Fruit fly (Drosophila melanogaster) whole organism, wandering third instar larva: ENCODE results near the gene heca.

Experiments
- Abd-B ChIP-seq: fragments of >200 bp; optimal IDR thresholded peaks from 2 replicates; lab custom pipeline; 2017; ENCODE audit warnings: missing biosample characterization, missing genetic modification characterization
- CG32264 ChIP-seq: fragments of 200-800 bp; sonication (Bioruptor generic); optimal IDR thresholded peaks from 2 replicates; lab custom pipeline; 2016; ENCODE audit warnings: missing biosample characterization, missing genetic modification characterization
- CG9705 ChIP-seq: fragments of 200-800 bp; sonication (Bioruptor generic); optimal IDR thresholded peaks from 2 replicates; lab custom pipeline; 2018; ENCODE audit warnings: missing biosample characterization, mild to moderate bottlenecking, missing genetic modification characterization
- CrebA ChIP-seq: fragments of 200-800 bp; sonication (Bioruptor generic); optimal IDR thresholded peaks from 2 replicates; lab custom pipeline; 2016; ENCODE audit warnings: missing biosample characterization, mild to moderate bottlenecking, missing genetic modification characterization, borderline replicate concordance
- Dfd ChIP-seq: fragments of >200 bp; optimal IDR thresholded peaks from 2 replicates; lab custom pipeline; 2017; ENCODE audit warnings: missing biosample characterization, missing genetic modification characterization
- Dif ChIP-seq: fragments of 200-275, 200-300 bp; sonication (Bioruptor generic); optimal IDR thresholded peaks from 2 replicates; lab custom pipeline; 2018; ENCODE audit warnings: missing biosample characterization, missing genetic modification characterization; ENCODE audit not compliant: partially characterized antibody
- GATAd ChIP-seq: sonication (Bioruptor generic); optimal IDR thresholded peaks from 2 replicates; lab custom pipeline; 2016; ENCODE audit warnings: missing biosample characterization, missing genetic modification characterization
- HLH106 ChIP-seq: fragments of 200-800 bp; optimal IDR thresholded peaks from 3 replicates; lab custom pipeline; 2019; ENCODE audit warnings: missing biosample characterization, mild to moderate bottlenecking, missing genetic modification characterization, moderate library complexity
- Hnf4 ChIP-seq: fragments of 200-800 bp; sonication (Bioruptor generic); optimal IDR thresholded peaks from 2 replicates; lab custom pipeline; 2016; ENCODE audit warnings: missing biosample characterization, mild to moderate bottlenecking, missing genetic modification characterization
- Hr78 ChIP-seq: fragments of >200 bp; optimal IDR thresholded peaks from 2 replicates; lab custom pipeline; 2017; ENCODE audit warnings: missing biosample characterization, missing genetic modification characterization
- Hr83 ChIP-seq: fragments of 200-300 bp; sonication (Bioruptor generic); optimal IDR thresholded peaks from 2 replicates; lab custom pipeline; 2016; ENCODE audit warnings: missing biosample characterization, mild to moderate bottlenecking, missing genetic modification characterization, moderate library complexity; ENCODE audit not compliant: poor library complexity, severe bottlenecking
- Jra ChIP-seq: sonication (Bioruptor generic); optimal IDR thresholded peaks from 2 replicates; lab custom pipeline; 2016; ENCODE audit warnings: missing biosample characterization, missing genetic modification characterization
- Mio ChIP-seq: sonication (Bioruptor generic); optimal IDR thresholded peaks from 2 replicates; lab custom pipeline; 2016; ENCODE audit warnings: missing biosample characterization, missing genetic modification characterization
- Myc ChIP-seq: fragments of >200 bp; optimal IDR thresholded peaks from 2 replicates; lab custom pipeline; 2017
- N ChIP-seq: fragments of >200 bp; optimal IDR thresholded peaks from 2 replicates; lab custom pipeline; 2018; ENCODE audit warnings: missing biosample characterization, missing external identifiers, missing genetic modification characterization
- OdsH ChIP-seq: fragments of 200-800 bp; sonication (Bioruptor generic); optimal IDR thresholded peaks from 2 replicates; lab custom pipeline; 2016; ENCODE audit warnings: missing biosample characterization, mild to moderate bottlenecking, missing genetic modification characterization
- Rel ChIP-seq, 2 experiments: fragments of 200-800 bp; sonication (Bioruptor generic) in 1 of 2; optimal IDR thresholded peaks; 2 replicates in 1 of 2; 3 replicates in 1 of 2; lab custom pipeline; 2016 to 2019; ENCODE audit warnings: mild to moderate bottlenecking in 2 of 2, missing biosample characterization in 2 of 2, missing genetic modification characterization in 2 of 2, moderate library complexity in 1 of 2
- Sp1 ChIP-seq: fragments of 200-800 bp; sonication (Bioruptor generic); optimal IDR thresholded peaks from 3 replicates; lab custom pipeline; 2019; ENCODE audit warnings: missing biosample characterization, mild to moderate bottlenecking, missing genetic modification characterization, moderate library complexity
- Vsx2 ChIP-seq: fragments of 200-300, 225-300 bp; sonication (Bioruptor generic); optimal IDR thresholded peaks from 2 replicates; lab custom pipeline; 2018; ENCODE audit warnings: missing biosample characterization, missing genetic modification characterization; ENCODE audit not compliant: partially characterized antibody
- br ChIP-seq: fragments of 200-800 bp; sonication (Bioruptor generic); optimal IDR thresholded peaks from 2 replicates; lab custom pipeline; 2016; ENCODE audit warnings: missing biosample characterization, missing genetic modification characterization
- brk ChIP-seq: fragments of 200-800 bp; sonication (Bioruptor generic); optimal IDR thresholded peaks from 2 replicates; lab custom pipeline; 2016; ENCODE audit warnings: missing biosample characterization, mild to moderate bottlenecking, missing genetic modification characterization
- dl ChIP-seq, 2 experiments: fragments of 175-275, 200-275 bp in 1 of 2; fragments of 200-275 bp in 1 of 2; sonication (Bioruptor generic); optimal IDR thresholded peaks; lab custom pipeline; 2018; ENCODE audit warnings: mild to moderate bottlenecking in 2 of 2, missing biosample characterization in 2 of 2, missing genetic modification characterization in 2 of 2, moderate library complexity in 2 of 2; ENCODE audit not compliant: partially characterized antibody in 2 of 2, insufficient read depth in 1 of 2
- dmrt93B ChIP-seq: fragments of 200-800 bp; sonication (Bioruptor generic); optimal IDR thresholded peaks from 2 replicates; lab custom pipeline; 2018; ENCODE audit warnings: missing biosample characterization, mild to moderate bottlenecking, missing genetic modification characterization
- dsf ChIP-seq: sonication (Bioruptor generic); optimal IDR thresholded peaks from 2 replicates; lab custom pipeline; 2016; ENCODE audit warnings: missing biosample characterization, missing genetic modification characterization, borderline replicate concordance
- ey ChIP-seq: fragments of 200-800 bp; sonication (Bioruptor generic); optimal IDR thresholded peaks from 2 replicates; lab custom pipeline; 2016; ENCODE audit warnings: missing biosample characterization, missing genetic modification characterization
- foxo ChIP-seq, 2 experiments: fragments of 200-800 bp; sonication (Bioruptor generic); optimal IDR thresholded peaks; 2 replicates in 1 of 2; 3 replicates in 1 of 2; lab custom pipeline; 2016 to 2017; ENCODE audit warnings: missing biosample characterization in 2 of 2, missing genetic modification characterization in 2 of 2
- fru ChIP-seq: fragments of 200-800 bp; sonication (Bioruptor generic); optimal IDR thresholded peaks from 3 replicates; lab custom pipeline; 2016; ENCODE audit warnings: missing biosample characterization, mild to moderate bottlenecking, missing genetic modification characterization
- h ChIP-seq: fragments of 200-800 bp; sonication (Bioruptor generic); optimal IDR thresholded peaks from 3 replicates; lab custom pipeline; 2016; ENCODE audit warnings: missing biosample characterization, mild to moderate bottlenecking, missing genetic modification characterization
- jim ChIP-seq: fragments of 175-275, 200-325 bp; sonication (Bioruptor generic); optimal IDR thresholded peaks from 2 replicates; lab custom pipeline; 2016; ENCODE audit warnings: missing biosample characterization, mild to moderate bottlenecking, missing genetic modification characterization
- lola ChIP-seq: fragments of >200 bp; optimal IDR thresholded peaks from 2 replicates; lab custom pipeline; 2017; ENCODE audit warnings: missing biosample characterization, missing genetic modification characterization
- pan ChIP-seq: fragments of >200 bp; optimal IDR thresholded peaks from 2 replicates; lab custom pipeline; 2017
- psq ChIP-seq: fragments of 200-800 bp; sonication (Bioruptor generic); optimal IDR thresholded peaks from 3 replicates; lab custom pipeline; 2017; ENCODE audit warnings: missing biosample characterization, mild to moderate bottlenecking, missing genetic modification characterization, moderate library complexity
- rgr ChIP-seq: fragments of 200-800 bp; sonication (Bioruptor generic); optimal IDR thresholded peaks from 3 replicates; lab custom pipeline; 2016; ENCODE audit warnings: missing biosample characterization, mild to moderate bottlenecking, missing genetic modification characterization
- sage ChIP-seq: fragments of 200-800 bp; sonication (Bioruptor generic); optimal IDR thresholded peaks from 2 replicates; lab custom pipeline; 2016; ENCODE audit warnings: missing biosample characterization, mild to moderate bottlenecking, missing genetic modification characterization
- sv ChIP-seq: fragments of 200-800 bp; sonication (Bioruptor generic); optimal IDR thresholded peaks from 3 replicates; lab custom pipeline; 2016; ENCODE audit warnings: missing biosample characterization, missing genetic modification characterization
- tai ChIP-seq: sonication (Bioruptor generic); optimal IDR thresholded peaks from 2 replicates; lab custom pipeline; 2016; ENCODE audit warnings: missing biosample characterization, missing genetic modification characterization
- usp ChIP-seq: fragments of >200 bp; optimal IDR thresholded peaks from 2 replicates; lab custom pipeline; 2017; ENCODE audit warnings: missing biosample characterization, missing genetic modification characterization
- woc ChIP-seq: sonication (Bioruptor generic); optimal IDR thresholded peaks from 2 replicates; lab custom pipeline; 2016; ENCODE audit warnings: missing biosample characterization, mild to moderate bottlenecking, missing genetic modification characterization

Gene heca

dm6 chr3R:30270318-30271119 lies 7.2 kb upstream of the heca start:
- TF ChIP-seq fru (no peak), br (GFP tag; lab: Kevin White, UChicago) (peak; percentile 35), psq (no peak), woc (GFP tag; lab: Kevin White, UChicago) (peak; percentile 52), N (GFP tag; lab: Kevin White, UChicago) (no peak), ey (GFP tag; lab: Kevin White, UChicago) (peak; percentile 5), lola (GFP tag; lab: Kevin White, UChicago) (no peak), brk (GFP tag; lab: Kevin White, UChicago) (peak; percentile 44), foxo (GFP tag; optimal IDR thresholded peaks at IDR 0.05; lab: Kevin White, UChicago) (peak in 1 of 2 experiments; percentile 31), sage (GFP tag; lab: Kevin White, UChicago) (no peak), dl (GFP tag; optimal IDR thresholded peaks at IDR 0.05; lab: Kevin White, UChicago; ENCODE audit: insufficient read depth in 1 of 2, partially characterized antibody in 2 of 2) (no peak), Sp1 (GFP tag; lab: Kevin White, UChicago) (peak; percentile 59), Dif (GFP tag; lab: Kevin White, UChicago) (peak; percentile 10), rgr (GFP tag; lab: Kevin White, UChicago) (no peak), HLH106 (peak; percentile 29), dmrt93B (GFP tag; lab: Kevin White, UChicago) (no peak)

dm6 chr3R:30271120-30271467 lies 6.6 kb upstream of the heca start:
- TF ChIP-seq Vsx2 (peak; percentile 62), Rel (GFP tag; optimal IDR thresholded peaks at IDR 0.05; lab: Kevin White, UChicago) (no peak), Rel (tag; optimal IDR thresholded peaks at IDR 0.05; lab: Kevin White, UChicago) (peak; percentile 28), tai (GFP tag; lab: Kevin White, UChicago) (peak; percentile 84), fru (peak; percentile 94), CG32264 (GFP tag; lab: Kevin White, UChicago) (no peak), psq (peak; percentile 97), Dif (GFP tag; lab: Kevin White, UChicago) (peak; percentile 60), pan (no peak), Hnf4 (GFP tag; lab: Kevin White, UChicago) (no peak), dl (GFP tag; optimal IDR thresholded peaks at IDR 0.05; lab: Kevin White, UChicago; ENCODE audit: insufficient read depth in 1 of 2, partially characterized antibody in 2 of 2) (peak; percentile 34 to 50), brk (GFP tag; lab: Kevin White, UChicago) (no peak)
- TF ChIP-seq, all 38 proteins: peak for 7

DNA sequence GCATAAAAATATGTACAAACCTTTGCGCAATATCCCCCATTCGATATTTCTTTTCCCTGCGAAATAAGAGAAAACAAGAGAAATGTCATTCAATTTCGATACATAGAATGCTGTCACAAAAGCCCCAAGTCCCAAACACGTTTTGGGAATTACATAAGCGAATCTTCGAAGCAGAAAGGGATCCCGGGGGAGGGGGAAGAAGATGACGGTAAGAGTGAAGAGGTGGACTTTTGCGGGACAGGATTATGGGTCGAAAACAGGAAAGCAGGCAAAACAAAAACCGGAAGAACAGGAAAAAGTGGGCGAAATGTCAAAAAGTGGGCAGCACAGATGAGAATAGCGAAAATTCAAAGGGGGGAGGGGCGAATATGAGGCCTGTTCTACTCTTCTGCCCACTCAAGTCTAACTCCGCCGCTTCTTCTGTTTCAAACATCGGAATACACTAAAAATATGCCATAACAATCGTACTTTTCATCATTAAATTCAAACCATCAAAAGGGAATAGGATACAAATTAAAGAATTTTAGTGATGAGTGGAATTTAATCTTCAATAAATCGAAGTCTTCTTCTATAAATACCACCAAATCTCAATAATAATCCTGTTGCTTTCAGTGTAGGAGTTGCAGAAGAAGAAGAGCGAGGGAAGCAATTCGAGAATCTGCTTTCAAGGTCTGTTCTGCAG lies 5.4 kb upstream of the heca start:
- peak; percentile 92 for TF ChIP-seq sage (GFP tag; lab: Kevin White, UChicago)
- TF ChIP-seq pan = no peak
- TF ChIP-seq Abd-B = no peak
- TF ChIP-seq Jra (GFP tag; lab: Kevin White, UChicago) = peak; percentile 90
- no peak for TF ChIP-seq Hr78
- TF ChIP-seq GATAd (GFP tag; lab: Kevin White, UChicago) = peak; percentile 21
- no peak for TF ChIP-seq Myc (lab: Kevin White, UChicago)
- peak; percentile 98 for TF ChIP-seq h
- TF ChIP-seq jim = no peak
- TF ChIP-seq Vsx2 = peak; percentile 31
- peak; percentile 95 for TF ChIP-seq HLH106
- peak; percentile 54 for TF ChIP-seq Mio (GFP tag; lab: Kevin White, UChicago)
- TF ChIP-seq usp = no peak
- TF ChIP-seq Sp1 (GFP tag; lab: Kevin White, UChicago) = peak; percentile 97
- peak; percentile 75 for TF ChIP-seq Hr83 (GFP tag; lab: Kevin White, UChicago)
- TF ChIP-seq CG32264 (GFP tag; lab: Kevin White, UChicago) = peak; percentile 91
- peak; percentile 76 for TF ChIP-seq Rel (GFP tag; optimal IDR thresholded peaks at IDR 0.05; lab: Kevin White, UChicago)
- TF ChIP-seq Rel (tag; optimal IDR thresholded peaks at IDR 0.05; lab: Kevin White, UChicago) = peak; percentile 66
- TF ChIP-seq lola (GFP tag; lab: Kevin White, UChicago) = no peak
- peak; percentile 95 for TF ChIP-seq brk (GFP tag; lab: Kevin White, UChicago)
- TF ChIP-seq rgr (GFP tag; lab: Kevin White, UChicago) = peak; percentile 98
- TF ChIP-seq dl (GFP tag; optimal IDR thresholded peaks at IDR 0.05; lab: Kevin White, UChicago; ENCODE audit: insufficient read depth in 1 of 2, partially characterized antibody in 2 of 2) = peak in 1 of 2 experiments; percentile 25
- TF ChIP-seq fru = peak; percentile 98
- peak; percentile 74 for TF ChIP-seq CG9705
- no peak for TF ChIP-seq sv
- peak; percentile 82 for TF ChIP-seq dsf (GFP tag; lab: Kevin White, UChicago)
- TF ChIP-seq psq = peak; percentile 98
- TF ChIP-seq dmrt93B (GFP tag; lab: Kevin White, UChicago) = peak; percentile 92
- TF ChIP-seq Dif (GFP tag; lab: Kevin White, UChicago) = peak; percentile 9
- peak; percentile 92 for TF ChIP-seq tai (GFP tag; lab: Kevin White, UChicago)
- TF ChIP-seq Dfd (GFP tag; lab: Kevin White, UChicago) = no peak
- peak; percentile 42 for TF ChIP-seq CrebA (GFP tag; lab: Kevin White, UChicago)
- TF ChIP-seq foxo (GFP tag; optimal IDR thresholded peaks at IDR 0.05; lab: Kevin White, UChicago) = peak; percentile 84 to 98
- TF ChIP-seq br (GFP tag; lab: Kevin White, UChicago) = peak; percentile 95
- peak; percentile 95 for TF ChIP-seq Hnf4 (GFP tag; lab: Kevin White, UChicago)
- peak; percentile 97 for TF ChIP-seq OdsH (GFP tag; lab: Kevin White, UChicago)
- TF ChIP-seq ey (GFP tag; lab: Kevin White, UChicago) = peak; percentile 98
- TF ChIP-seq N (GFP tag; lab: Kevin White, UChicago) = no peak
